Worm (Caenorhabditis elegans): ENCODE measurements around the gene T07A5.7.

Gene T07A5.7

ce11 chrIII:10330372-10331062 is 19.6 kb upstream of the T07A5.7 start, which contains the start of gene nex-2:
TSS of gene nex-2 (minus strand) at chrIII:10330422.
- no peak for TF ChIP-seq sma-3 (GFP tag; optimal IDR thresholded peaks at IDR 0.05)
- no peak for TF ChIP-seq ama-1 (optimal IDR thresholded peaks at IDR 0.05)
- no peak for TF ChIP-seq lin-11 (tag; optimal IDR thresholded peaks at IDR 0.05)
- TF ChIP-seq mdl-1 (tag; optimal IDR thresholded peaks at IDR 0.05), result no peak
- TF ChIP-seq nhr-12 (tag; optimal IDR thresholded peaks at IDR 0.05), result no peak
- no peak for TF ChIP-seq nhr-10 (tag; optimal IDR thresholded peaks at IDR 0.05)
- no peak for TF ChIP-seq nhr-237 (tag; optimal IDR thresholded peaks at IDR 0.05)

ce11 chrIII:10329811-10330210 is 18.9 kb upstream of the T07A5.7 start:
- TF ChIP-seq nhr-129 (tag; optimal IDR thresholded peaks at IDR 0.05) (peak; percentile 22), nhr-25 (tag; optimal IDR thresholded peaks at IDR 0.05) (no peak), nhr-23 (tag; optimal IDR thresholded peaks at IDR 0.05) (no peak), lin-11 (tag; optimal IDR thresholded peaks at IDR 0.05) (no peak), elt-3 (tag; optimal IDR thresholded peaks at IDR 0.05) (no peak), lin-39 (tag; optimal IDR thresholded peaks at IDR 0.05) (no peak), nhr-237 (tag; optimal IDR thresholded peaks at IDR 0.05) (no peak), nhr-10 (tag; optimal IDR thresholded peaks at IDR 0.05) (no peak), sma-3 (GFP tag; optimal IDR thresholded peaks at IDR 0.05) (no peak), sma-9 (GFP tag; optimal IDR thresholded peaks at IDR 0.05) (peak; percentile 33), sma-9 (tag; optimal IDR thresholded peaks at IDR 0.05) (no peak), gmeb-1 (tag; optimal IDR thresholded peaks at IDR 0.05) (no peak), crh-2 (tag; optimal IDR thresholded peaks at IDR 0.05) (peak; percentile 15), F13H6.1 (tag; optimal IDR thresholded peaks at IDR 0.05) (peak; percentile 32), ama-1 (optimal IDR thresholded peaks at IDR 0.05) (no peak), ceh-82 (tag; optimal IDR thresholded peaks at IDR 0.05) (no peak), C34F6.9 (tag; optimal IDR thresholded peaks at IDR 0.05) (peak; percentile 19), elt-1 (tag; optimal IDR thresholded peaks at IDR 0.05) (no peak), fos-1 (tag; optimal IDR thresholded peaks at IDR 0.05) (peak; percentile 66), egl-27 (tag; optimal IDR thresholded peaks at IDR 0.05) (no peak), unc-39 (tag; optimal IDR thresholded peaks at IDR 0.05) (no peak)

ce11 chrIII:10328565-10329541 is 17.9 kb upstream of the T07A5.7 start:
- TF ChIP-seq fos-1 (tag; optimal IDR thresholded peaks at IDR 0.05), result peak; percentile 38
- TF ChIP-seq nhr-77 (tag; optimal IDR thresholded peaks at IDR 0.05), result no peak
- TF ChIP-seq ztf-11 (tag; optimal IDR thresholded peaks at IDR 0.05), result no peak
- no peak for TF ChIP-seq nhr-237 (tag; optimal IDR thresholded peaks at IDR 0.05)
- peak; percentile 1 for TF ChIP-seq nhr-6 (tag; optimal IDR thresholded peaks at IDR 0.05)
- peak; percentile 27 for TF ChIP-seq nhr-25 (tag; optimal IDR thresholded peaks at IDR 0.05)
- no peak for TF ChIP-seq mdl-1 (tag; optimal IDR thresholded peaks at IDR 0.05)
- TF ChIP-seq ztf-1 (GFP tag; conservative IDR thresholded peaks at IDR 0.05), result no peak
- TF ChIP-seq nhr-12 (tag; optimal IDR thresholded peaks at IDR 0.05), result no peak
- no peak for TF ChIP-seq nhr-23 (tag; optimal IDR thresholded peaks at IDR 0.05)
- no peak for TF ChIP-seq sem-4 (tag; optimal IDR thresholded peaks at IDR 0.05)
- peak; percentile 10 for TF ChIP-seq nhr-129 (tag; optimal IDR thresholded peaks at IDR 0.05)
- TF ChIP-seq lin-39 (tag; optimal IDR thresholded peaks at IDR 0.05), result no peak
- no peak for TF ChIP-seq unc-39 (tag; optimal IDR thresholded peaks at IDR 0.05)
- no peak for TF ChIP-seq mbf-1 (tag; optimal IDR thresholded peaks at IDR 0.05)
- TF ChIP-seq sma-3 (GFP tag; optimal IDR thresholded peaks at IDR 0.05), result peak; percentile 0
- TF ChIP-seq ama-1 (optimal IDR thresholded peaks at IDR 0.05), result peak; percentile 31

- no peak for TF ChIP-seq nhr-11 (tag; optimal IDR thresholded peaks at IDR 0.05)
- no peak for TF ChIP-seq nhr-129 (tag; optimal IDR thresholded peaks at IDR 0.05)
- TF ChIP-seq mab-5 (tag; optimal IDR thresholded peaks at IDR 0.05), result no peak
- no peak for TF ChIP-seq ZK546.5 (tag; optimal IDR thresholded peaks at IDR 0.05)
- TF ChIP-seq nhr-77 (tag; optimal IDR thresholded peaks at IDR 0.05), result no peak
- TF ChIP-seq aly-2 (tag; optimal IDR thresholded peaks at IDR 0.05), result no peak
- no peak for TF ChIP-seq unc-62 (GFP tag; optimal IDR thresholded peaks at IDR 0.05)
- TF ChIP-seq egl-27 (tag; optimal IDR thresholded peaks at IDR 0.05), result no peak
- no peak for TF ChIP-seq Y55F3AM.14 (GFP tag; optimal IDR thresholded peaks at IDR 0.05)
- TF ChIP-seq nhr-10 (tag; optimal IDR thresholded peaks at IDR 0.05), result no peak
- no peak for TF ChIP-seq elt-3 (tag; optimal IDR thresholded peaks at IDR 0.05)
- TF ChIP-seq nhr-6 (tag; optimal IDR thresholded peaks at IDR 0.05), result no peak
- no peak for TF ChIP-seq alr-1 (tag; optimal IDR thresholded peaks at IDR 0.05)
- TF ChIP-seq dmd-4 (tag; optimal IDR thresholded peaks at IDR 0.05), result no peak
- no peak for TF ChIP-seq gmeb-1 (tag; optimal IDR thresholded peaks at IDR 0.05)
- no peak for TF ChIP-seq lin-39 (tag; optimal IDR thresholded peaks at IDR 0.05)
- no peak for TF ChIP-seq unc-55 (GFP tag; optimal IDR thresholded peaks at IDR 0.05)
Measured at ce11 chrIII:10326327-10326726, 15.4 kb upstream of the T07A5.7 start.

All from whole organism, L2 larva.